Fruit fly (Drosophila melanogaster) whole organism, embryonic: Measurements from ENCODE around the gene loaf.

ENCODE experiments used
- CG10366 ChIP-seq: fragments of 200-800 bp; sonication (Bioruptor generic); IDR thresholded peaks from 2 replicates; pipeline ENCODE4 v1.3.6; 2022; ENCODE audit warnings: missing biosample characterization, missing genetic modification characterization
- CG10565 ChIP-seq: fragments of 200-800 bp; sonication (Bioruptor generic); optimal IDR thresholded peaks from 3 replicates; lab custom pipeline; 2016; ENCODE audit warnings: missing biosample characterization, mild to moderate bottlenecking, missing genetic modification characterization
- CG10654 ChIP-seq: fragments of 200-800 bp; sonication (Bioruptor generic); optimal IDR thresholded peaks from 2 replicates; lab custom pipeline; 2016; ENCODE audit warnings: missing biosample characterization, missing genetic modification characterization
- CG10979 ChIP-seq: fragments of 200-800 bp; sonication (Bioruptor generic); optimal IDR thresholded peaks from 2 replicates; lab custom pipeline; 2018; ENCODE audit warnings: missing biosample characterization, mild to moderate bottlenecking, missing genetic modification characterization, moderate library complexity
- CG13624 ChIP-seq: fragments of 200-800 bp; sonication (Bioruptor generic); optimal IDR thresholded peaks from 2 replicates; lab custom pipeline; 2016; ENCODE audit warnings: missing biosample characterization, missing genetic modification characterization
- CG14710 ChIP-seq: fragments of 200-800 bp; sonication (Bioruptor generic); optimal IDR thresholded peaks from 3 replicates; lab custom pipeline; 2019; ENCODE audit warnings: missing biosample characterization, mild to moderate bottlenecking, missing genetic modification characterization, moderate library complexity
- CG1647 ChIP-seq: fragments of 200-800 bp; sonication (Bioruptor generic); optimal IDR thresholded peaks from 3 replicates; lab custom pipeline; 2016; ENCODE audit warnings: missing biosample characterization, missing genetic modification characterization
- CG17385 ChIP-seq: fragments of 200-800 bp; sonication (Bioruptor generic); optimal IDR thresholded peaks from 3 replicates; lab custom pipeline; 2018; ENCODE audit warnings: missing biosample characterization, mild to moderate bottlenecking, missing genetic modification characterization
- CG17802 ChIP-seq: fragments of 200-800 bp; sonication (Bioruptor generic); optimal IDR thresholded peaks from 2 replicates; lab custom pipeline; 2018; ENCODE audit warnings: missing biosample characterization, mild to moderate bottlenecking, missing genetic modification characterization, moderate library complexity
- CG1792 ChIP-seq: fragments of 200-800 bp; sonication (Bioruptor generic); optimal IDR thresholded peaks from 2 replicates; lab custom pipeline; 2016; ENCODE audit warnings: missing biosample characterization, missing genetic modification characterization
- CG30431 ChIP-seq: fragments of 200-800 bp; sonication (Bioruptor generic); optimal IDR thresholded peaks from 2 replicates; lab custom pipeline; 2017; ENCODE audit warnings: missing biosample characterization, missing genetic modification characterization
- CG31224 ChIP-seq: fragments of 200-800 bp; sonication (Bioruptor generic); IDR thresholded peaks from 2 replicates; pipeline ENCODE4 v1.3.6; 2022; ENCODE audit warnings: missing biosample characterization, missing genetic modification characterization
- CG3726 ChIP-seq: fragments of 200-800 bp; sonication (Bioruptor generic); IDR thresholded peaks from 3 replicates; pipeline ENCODE4, ENCODE4 v1.3.6; 2022; ENCODE audit warnings: missing biosample characterization, missing genetic modification characterization
- CG6254 ChIP-seq: fragments of 200-800 bp; sonication (Bioruptor generic); optimal IDR thresholded peaks from 3 replicates; lab custom pipeline; 2017; ENCODE audit warnings: mild to moderate bottlenecking, missing biosample characterization, missing genetic modification reagents, missing genetic modification characterization
- CG6689 ChIP-seq: fragments of 200-800 bp; sonication (Bioruptor generic); IDR thresholded peaks from 2 replicates; pipeline ENCODE4 v1.3.6; 2022; ENCODE audit warnings: missing biosample characterization, missing genetic modification characterization
- CG6791 ChIP-seq: fragments of 200-800 bp; sonication (Bioruptor generic); IDR thresholded peaks from 3 replicates; pipeline ENCODE4 v1.3.6; 2022; ENCODE audit warnings: missing biosample characterization, missing genetic modification characterization; ENCODE audit not compliant: partially characterized antibody
- CG7357 ChIP-seq: fragments of 200-800 bp; sonication (Bioruptor generic); IDR thresholded peaks from 3 replicates; pipeline ENCODE4 v1.3.6; 2022; ENCODE audit warnings: missing biosample characterization, missing genetic modification characterization
- CG7786 ChIP-seq: fragments of 200-800 bp; sonication (Bioruptor generic); optimal IDR thresholded peaks from 2 replicates; lab custom pipeline; 2016; ENCODE audit warnings: missing biosample characterization, missing genetic modification characterization
- CG7987 ChIP-seq: fragments of 200-800 bp; sonication (Bioruptor generic); optimal IDR thresholded peaks from 2 replicates; lab custom pipeline; 2018; ENCODE audit warnings: missing biosample characterization, mild to moderate bottlenecking, missing genetic modification characterization, moderate library complexity
- CG9932 ChIP-seq: fragments of 200-800 bp; sonication (Bioruptor generic); IDR thresholded peaks from 2 replicates; pipeline ENCODE4 v1.3.6; 2022; ENCODE audit warnings: missing biosample characterization, missing genetic modification characterization
- CTCF ChIP-seq: fragments of 200-800 bp; sonication (Bioruptor generic); optimal IDR thresholded peaks from 2 replicates; lab custom pipeline; 2017; ENCODE audit warnings: missing biosample characterization, mild to moderate bottlenecking, missing genetic modification characterization, moderate library complexity
- Dad ChIP-seq: fragments of 200-800 bp; sonication (Bioruptor generic); optimal IDR thresholded peaks from 3 replicates; lab custom pipeline; 2016; ENCODE audit warnings: missing biosample characterization, missing genetic modification characterization
- E2f2 ChIP-seq: fragments of 200-800 bp; sonication (Bioruptor generic); IDR thresholded peaks from 2 replicates; pipeline ENCODE4 v1.3.6; 2022; ENCODE audit warnings: missing biosample characterization, missing genetic modification characterization
- Eip74EF ChIP-seq, 2 experiments: fragments of 200-800 bp in 1 of 2; fragments of >200 bp in 1 of 2; sonication (Bioruptor generic) in 1 of 2; optimal IDR thresholded peaks; 2 replicates each; lab custom pipeline; 2017 to 2019; ENCODE audit warnings: missing biosample characterization in 2 of 2, missing genetic modification characterization in 2 of 2, mild to moderate bottlenecking in 1 of 2, moderate library complexity in 1 of 2
- Ets65A ChIP-seq: fragments of 200-800 bp; sonication (Bioruptor generic); peaks from one replicate; lab custom pipeline; 2016; ENCODE audit warnings: missing biosample characterization, missing genetic modification characterization
- Fer2 ChIP-seq: fragments of 200-800 bp; sonication (Bioruptor generic); optimal IDR thresholded peaks from 2 replicates; lab custom pipeline; 2018; ENCODE audit warnings: missing biosample characterization, mild to moderate bottlenecking, missing genetic modification characterization, moderate library complexity
- Gug ChIP-seq: fragments of 200-800 bp; sonication (Bioruptor generic); IDR thresholded peaks from 4 replicates; pipeline ENCODE4 v1.3.6; 2022; ENCODE audit warnings: missing biosample characterization, missing genetic modification characterization
- Hand ChIP-seq: fragments of 200-800 bp; sonication (Bioruptor generic); optimal IDR thresholded peaks from 2 replicates; lab custom pipeline; 2017; ENCODE audit warnings: mild to moderate bottlenecking, missing biosample characterization, missing genetic modification reagents, missing genetic modification characterization
- Hmr ChIP-seq: fragments of 200-800 bp; sonication (Bioruptor generic); optimal IDR thresholded peaks from 3 replicates; lab custom pipeline; 2017; ENCODE audit warnings: mild to moderate bottlenecking, missing biosample characterization, missing genetic modification reagents, missing genetic modification characterization
- Lim3 ChIP-seq: fragments of 200-800 bp; sonication (Bioruptor generic); IDR thresholded peaks from 2 replicates; pipeline ENCODE4 v1.3.6; 2022; ENCODE audit warnings: missing biosample characterization, missing genetic modification characterization
- Ravus ChIP-seq: fragments of 200-800 bp; sonication (Bioruptor generic); IDR thresholded peaks from 2 replicates; pipeline ENCODE4 v1.3.6; 2022; ENCODE audit warnings: missing biosample characterization, missing genetic modification characterization
- Sry-β ChIP-seq: fragments of 200-800 bp; sonication (Bioruptor generic); optimal IDR thresholded peaks from 2 replicates; lab custom pipeline; 2018; ENCODE audit warnings: missing biosample characterization, mild to moderate bottlenecking, missing genetic modification characterization, moderate library complexity
- Xbp1 ChIP-seq: fragments of 200-800 bp; sonication (Bioruptor generic); optimal IDR thresholded peaks from 3 replicates; lab custom pipeline; 2016; ENCODE audit warnings: missing biosample characterization, mild to moderate bottlenecking, missing genetic modification characterization
- ac ChIP-seq: fragments of 200-800 bp; sonication (Bioruptor generic); optimal IDR thresholded peaks from 3 replicates; lab custom pipeline; 2017; ENCODE audit warnings: missing biosample characterization, mild to moderate bottlenecking, missing genetic modification characterization
- btn ChIP-seq: fragments of 200-800 bp; sonication (Bioruptor generic); optimal IDR thresholded peaks from 2 replicates; lab custom pipeline; 2016; ENCODE audit warnings: missing biosample characterization, missing genetic modification characterization
- crc ChIP-seq: fragments of 200-800 bp; sonication (Bioruptor generic); optimal IDR thresholded peaks from 2 replicates; lab custom pipeline; 2016; ENCODE audit warnings: missing biosample characterization, missing genetic modification characterization
- crol ChIP-seq: fragments of 200-800 bp; sonication (Bioruptor generic); IDR thresholded peaks from 2 replicates; pipeline ENCODE4 v1.3.6; 2022; ENCODE audit warnings: missing biosample characterization, missing genetic modification characterization
- eve ChIP-seq, 2 experiments: fragments of >200 bp; optimal IDR thresholded peaks; 2 replicates each; lab custom pipeline; 2017; ENCODE audit warnings: missing biosample characterization in 2 of 2, missing genetic modification characterization in 2 of 2
- fd102C ChIP-seq: fragments of 200-800 bp; sonication (Bioruptor generic); optimal IDR thresholded peaks from 2 replicates; lab custom pipeline; 2018; ENCODE audit warnings: missing biosample characterization, mild to moderate bottlenecking, missing genetic modification characterization, moderate library complexity
- ftz-f1 ChIP-seq: fragments of 200-800 bp; sonication (Bioruptor generic); optimal IDR thresholded peaks from 2 replicates; lab custom pipeline; 2016; ENCODE audit warnings: missing biosample characterization, missing genetic modification characterization
- gfzf ChIP-seq: fragments of 200-800 bp; sonication (Bioruptor generic); optimal IDR thresholded peaks from 2 replicates; lab custom pipeline; 2016; ENCODE audit warnings: missing biosample characterization, mild to moderate bottlenecking, missing genetic modification characterization, moderate library complexity
- nau ChIP-seq: fragments of 200-800 bp; sonication (Bioruptor generic); optimal IDR thresholded peaks from 3 replicates; lab custom pipeline; 2017; ENCODE audit warnings: missing biosample characterization, mild to moderate bottlenecking, missing genetic modification characterization, missing genetic modification reagents
- pfk ChIP-seq: fragments of 200-800 bp; sonication (Bioruptor generic); optimal IDR thresholded peaks from 2 replicates; lab custom pipeline; 2018; ENCODE audit warnings: missing biosample characterization, mild to moderate bottlenecking, missing genetic modification characterization, moderate library complexity
- sens ChIP-seq: fragments of 200-800 bp; sonication (Bioruptor generic); peaks from one replicate; lab custom pipeline; 2016; ENCODE audit warnings: missing biosample characterization, missing genetic modification characterization
- sens-2 ChIP-seq: fragments of 200-800 bp; sonication (Bioruptor generic); IDR thresholded peaks from 2 replicates; pipeline ENCODE4 v1.3.6; 2022; ENCODE audit warnings: missing biosample characterization, missing genetic modification characterization
- seq ChIP-seq: fragments of 200-800 bp; sonication (Bioruptor generic); IDR thresholded peaks from 2 replicates; pipeline ENCODE4 v1.3.6; 2022; ENCODE audit warnings: missing biosample characterization, missing genetic modification characterization
- tgo ChIP-seq: fragments of 200-800 bp; sonication (Bioruptor generic); IDR thresholded peaks from 3 replicates; pipeline ENCODE4 v1.3.6; 2022; ENCODE audit warnings: missing biosample characterization, missing genetic modification characterization
- twi ChIP-seq: fragments of 200-800 bp; optimal IDR thresholded peaks from 2 replicates; lab custom pipeline; 2019; ENCODE audit warnings: missing biosample characterization, mild to moderate bottlenecking, missing genetic modification characterization, moderate library complexity
- usp ChIP-seq: fragments of >200 bp; optimal IDR thresholded peaks from 2 replicates; lab custom pipeline; 2017; ENCODE audit warnings: missing biosample characterization, missing genetic modification characterization
- wor ChIP-seq: fragments of 200-800 bp; sonication (Bioruptor generic); IDR thresholded peaks from 2 replicates; pipeline ENCODE4 v1.3.6; 2022; ENCODE audit warnings: missing biosample characterization, missing genetic modification characterization
- zen2 ChIP-seq: fragments of 200-800 bp; sonication (Bioruptor generic); IDR thresholded peaks from 3 replicates; pipeline ENCODE4 v1.3.6; 2022; ENCODE audit warnings: missing biosample characterization, missing genetic modification characterization; ENCODE audit not compliant: partially characterized antibody
- zf30C ChIP-seq: fragments of 200-800 bp; sonication (Bioruptor generic); optimal IDR thresholded peaks from 3 replicates; lab custom pipeline; 2018; ENCODE audit warnings: missing biosample characterization, mild to moderate bottlenecking, missing genetic modification characterization

Gene loaf

DNA sequence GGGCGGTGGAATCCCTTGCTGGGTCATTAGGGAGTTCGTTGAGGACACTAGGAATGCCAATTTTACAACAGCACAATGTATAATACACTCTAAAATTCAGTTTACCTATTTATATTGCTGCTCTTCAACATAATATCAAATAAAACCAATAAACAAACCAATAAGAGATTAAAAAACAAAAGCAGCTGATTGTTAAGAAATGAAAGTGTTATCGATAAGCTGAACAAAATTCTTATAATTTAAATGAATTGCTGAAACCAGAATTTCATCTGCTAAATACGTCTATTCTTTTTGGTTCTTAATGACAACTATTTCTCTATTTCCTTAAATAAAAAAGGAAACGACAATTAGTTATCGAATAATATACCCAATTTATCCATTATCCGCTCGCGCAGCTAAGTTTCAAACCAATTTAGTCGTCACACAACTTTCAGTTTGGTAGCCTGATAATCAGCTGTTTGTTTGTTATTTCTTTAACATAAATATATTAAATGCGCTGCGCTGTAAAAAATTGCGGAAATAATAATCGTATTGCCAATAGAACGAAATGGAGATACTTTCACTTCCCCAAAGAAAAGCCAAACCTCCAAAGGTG lies 74.7 kb downstream of the loaf start, which contains the start of the genes Pldn and CG14135 (continued):
- TF ChIP-seq eve (GFP tag; optimal IDR thresholded peaks at IDR 0.05; lab: Kevin White, UChicago) (no peak), Xbp1 (no peak), CG13624 (GFP tag; lab: Kevin White, UChicago) (peak; percentile 89), crc (GFP tag; lab: Kevin White, UChicago) (no peak), CG10654 (GFP tag; lab: Kevin White, UChicago) (no peak), Gug (GFP tag; lab: Robert Waterston, UW) (no peak), Ravus (GFP tag; lab: Robert Waterston, UW) (no peak), fd102C (GFP tag; lab: Kevin White, UChicago) (no peak), zf30C (GFP tag; lab: Kevin White, UChicago) (no peak), nau (GFP tag; lab: Kevin White, UChicago) (no peak), wor (GFP tag; lab: Robert Waterston, UW) (no peak), CG10565 (GFP tag; lab: Kevin White, UChicago) (no peak), CG6791 (GFP tag; lab: Robert Waterston, UW) (peak; percentile 27; the same call in 1 of the 3 replicates), CG1792 (GFP tag; lab: Kevin White, UChicago) (no peak), pfk (no peak), CG14710 (tag; lab: Kevin White, UChicago) (peak; percentile 55), CG7786 (GFP tag; lab: Kevin White, UChicago) (no peak), ac (no peak), CG17802 (tag; lab: Kevin White, UChicago) (no peak), Dad (GFP tag; lab: Kevin White, UChicago) (no peak), tgo (GFP tag; lab: Robert Waterston, UW) (no peak), CG6689 (GFP tag; lab: Robert Waterston, UW) (no peak), E2f2 (GFP tag; lab: Robert Waterston, UW) (no peak), CG10366 (no peak), CG30431 (GFP tag; lab: Kevin White, UChicago) (no peak), CG10979 (tag; lab: Kevin White, UChicago) (no peak), Fer2 (tag; lab: Kevin White, UChicago) (no peak), ftz-f1 (GFP tag; lab: Kevin White, UChicago) (no peak), CTCF (GFP tag; lab: Kevin White, UChicago) (peak; percentile 64), sens (peak; percentile 77), gfzf (peak; percentile 54), zen2 (GFP tag; lab: Robert Waterston, UW) (no peak), seq (GFP tag; lab: Robert Waterston, UW) (no peak), CG31224 (GFP tag; lab: Robert Waterston, UW) (no peak), Sry-β (no peak), CG7987 (GFP tag; lab: Kevin White, UChicago) (no peak), sens-2 (GFP tag; lab: Robert Waterston, UW) (no peak), crol (GFP tag; lab: Robert Waterston, UW) (no peak), Lim3 (no peak), CG9932 (GFP tag; lab: Robert Waterston, UW) (no peak), usp (GFP tag; lab: Kevin White, UChicago) (no peak), CG7357 (no peak), Ets65A (GFP tag; lab: Kevin White, UChicago) (no peak), CG6254 (GFP tag; lab: Kevin White, UChicago) (no peak), Eip74EF (GFP tag; optimal IDR thresholded peaks at IDR 0.05; lab: Kevin White, UChicago) (no peak), Hand (GFP tag; lab: Kevin White, UChicago) (no peak), twi (no peak), Hmr (GFP tag; lab: Kevin White, UChicago) (no peak), CG1647 (GFP tag; lab: Kevin White, UChicago) (no peak), CG3726 (GFP tag; lab: Robert Waterston, UW) (no peak), CG17385 (GFP tag; lab: Kevin White, UChicago) (no peak), btn (GFP tag; lab: Kevin White, UChicago) (no peak)
